Fruit fly (Drosophila melanogaster) whole organism, wandering third instar larva: ENCODE results near the gene Prosalpha6.

Experiments
- CG32264 ChIP-seq: fragments of 200-800 bp; sonication (Bioruptor generic); optimal IDR thresholded peaks from 2 replicates; lab custom pipeline; 2016; ENCODE audit warnings: missing biosample characterization, missing genetic modification characterization
- Jra ChIP-seq: sonication (Bioruptor generic); optimal IDR thresholded peaks from 2 replicates; lab custom pipeline; 2016; ENCODE audit warnings: missing biosample characterization, missing genetic modification characterization
- Vsx2 ChIP-seq: fragments of 200-300, 225-300 bp; sonication (Bioruptor generic); optimal IDR thresholded peaks from 2 replicates; lab custom pipeline; 2018; ENCODE audit warnings: missing biosample characterization, missing genetic modification characterization; ENCODE audit not compliant: partially characterized antibody
- psq ChIP-seq: fragments of 200-800 bp; sonication (Bioruptor generic); optimal IDR thresholded peaks from 3 replicates; lab custom pipeline; 2017; ENCODE audit warnings: missing biosample characterization, mild to moderate bottlenecking, missing genetic modification characterization, moderate library complexity
- rgr ChIP-seq: fragments of 200-800 bp; sonication (Bioruptor generic); optimal IDR thresholded peaks from 3 replicates; lab custom pipeline; 2016; ENCODE audit warnings: missing biosample characterization, mild to moderate bottlenecking, missing genetic modification characterization

DNA sequence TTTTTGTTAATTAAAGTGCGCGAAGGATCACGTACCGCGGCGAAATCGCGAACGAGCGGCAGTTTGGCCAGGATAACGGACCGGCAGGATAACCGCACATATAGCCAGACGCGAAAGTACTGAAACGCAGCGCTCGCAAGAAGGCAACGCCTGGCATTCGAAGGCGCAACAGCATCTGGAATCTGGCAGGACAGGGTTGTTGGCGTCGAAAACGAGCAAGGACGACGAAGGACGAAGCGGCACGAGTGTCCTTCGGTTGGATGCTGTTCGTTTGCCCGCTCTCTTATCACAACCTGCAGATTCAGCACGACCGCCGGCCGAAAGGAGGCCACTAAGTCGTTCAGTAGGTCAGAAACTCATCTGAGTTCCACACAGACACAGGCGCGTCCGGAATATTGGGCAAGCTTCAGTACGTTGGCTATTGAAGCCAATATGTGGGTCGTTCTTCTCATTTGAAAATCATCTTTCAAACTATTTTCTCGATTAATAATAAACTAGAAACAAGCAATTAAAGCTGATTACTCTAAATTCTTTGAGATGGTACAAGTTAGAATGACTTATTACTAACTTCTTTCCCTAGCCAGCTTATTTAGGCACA lies 40.9 kb upstream of the Prosalpha6 start, which contains the start of gene CG44153:
- TF ChIP-seq psq (no peak), CG32264 (GFP tag; lab: Kevin White, UChicago) (no peak), Vsx2 (GFP tag; lab: Kevin White, UChicago) (no peak), Jra (GFP tag; lab: Kevin White, UChicago) (no peak), rgr (no peak)
